Fruit fly (Drosophila melanogaster): ENCODE results near the gene SAK.

SAK gene

dm6 chr3L:21542059-21542458 lies 26.4 kb upstream of the SAK start, which contains the start of gene CG33290:
Gene CG33290, plus strand, starts transcription at chr3L:21542359.
- no peak for TF ChIP-seq CG12768 (GFP tag; optimal IDR thresholded peaks at IDR 0.05)
- TF ChIP-seq kay (GFP tag; ENCODE audit: borderline replicate concordance), result peak; percentile 39
- no peak for TF ChIP-seq Hr96 (GFP tag; optimal IDR thresholded peaks at IDR 0.05)
- TF ChIP-seq CG7045 (GFP tag; optimal IDR thresholded peaks at IDR 0.05), result no peak

- TF ChIP-seq CG7101 (tag; optimal IDR thresholded peaks at IDR 0.05) (peak; percentile 67), cic (GFP tag; optimal IDR thresholded peaks at IDR 0.05) (peak; percentile 38), ovo (GFP tag; optimal IDR thresholded peaks at IDR 0.05) (peak; percentile 66), Hr96 (GFP tag; optimal IDR thresholded peaks at IDR 0.05) (no peak), bab1 (GFP tag; optimal IDR thresholded peaks at IDR 0.05) (peak; percentile 41), tj (GFP tag; optimal IDR thresholded peaks at IDR 0.05) (peak; percentile 30), kay (GFP tag; ENCODE audit: borderline replicate concordance) (no peak), cnc (optimal IDR thresholded peaks at IDR 0.05) (no peak), CG5204 (GFP tag; optimal IDR thresholded peaks at IDR 0.05) (no peak), CG1620 (GFP tag; optimal IDR thresholded peaks at IDR 0.05) (peak; percentile 64), Crg-1 (GFP tag; optimal IDR thresholded peaks at IDR 0.05) (peak; percentile 63), CG12768 (GFP tag; optimal IDR thresholded peaks at IDR 0.05) (peak; percentile 2), Mnt (GFP tag; optimal IDR thresholded peaks at IDR 0.05) (peak; percentile 72), pad (GFP tag; optimal IDR thresholded peaks at IDR 0.05) (peak; percentile 44), toe (GFP tag; optimal IDR thresholded peaks at IDR 0.05) (no peak), CG14711 (tag; optimal IDR thresholded peaks at IDR 0.05) (peak; percentile 47), Clk (GFP tag; optimal IDR thresholded peaks at IDR 0.05) (peak; percentile 29), CG33017 (tag; optimal IDR thresholded peaks at IDR 0.05) (no peak), CG11617 (GFP tag; optimal IDR thresholded peaks at IDR 0.05) (peak; percentile 73), CG7045 (GFP tag; optimal IDR thresholded peaks at IDR 0.05) (peak; percentile 78)
Measured at dm6 chr3L:21539245-21540196, 23.8 kb upstream of the SAK start, which contains the start of the genes COX8 and VhaM9.7-b. Gene COX8, minus strand, starts transcription at chr3L:21539447. Gene VhaM9.7-b, plus strand, starts transcription at chr3L:21539862.

dm6 chr3L:21538893-21539244 lies 23.2 kb upstream of the SAK start:
- TF ChIP-seq toe (GFP tag; optimal IDR thresholded peaks at IDR 0.05) (no peak), pad (GFP tag; optimal IDR thresholded peaks at IDR 0.05) (no peak)

- no peak for TF ChIP-seq CG5204 (GFP tag; optimal IDR thresholded peaks at IDR 0.05)
- no peak for TF ChIP-seq Hr96 (GFP tag; optimal IDR thresholded peaks at IDR 0.05)
- no peak for TF ChIP-seq toe (GFP tag; optimal IDR thresholded peaks at IDR 0.05)
- no peak for TF ChIP-seq kay (GFP tag; ENCODE audit: borderline replicate concordance)
- TF ChIP-seq cnc (optimal IDR thresholded peaks at IDR 0.05), result peak; percentile 81 to 95
- TF ChIP-seq pad (GFP tag; optimal IDR thresholded peaks at IDR 0.05), result peak; percentile 50
- peak; percentile 99 for TF ChIP-seq CG14711 (tag; optimal IDR thresholded peaks at IDR 0.05)
- TF ChIP-seq Clk (GFP tag; optimal IDR thresholded peaks at IDR 0.05), result no peak
- TF ChIP-seq CG12768 (GFP tag; optimal IDR thresholded peaks at IDR 0.05), result no peak
- TF ChIP-seq CG1620 (GFP tag; optimal IDR thresholded peaks at IDR 0.05), result peak; percentile 51
- TF ChIP-seq CG33017 (tag; optimal IDR thresholded peaks at IDR 0.05), result no peak
- TF ChIP-seq CG11617 (GFP tag; optimal IDR thresholded peaks at IDR 0.05), result peak; percentile 5
- peak; percentile 19 for TF ChIP-seq Crg-1 (GFP tag; optimal IDR thresholded peaks at IDR 0.05)
- TF ChIP-seq Mnt (GFP tag; optimal IDR thresholded peaks at IDR 0.05), result peak; percentile 33
- TF ChIP-seq bab1 (GFP tag; optimal IDR thresholded peaks at IDR 0.05), result peak; percentile 70
- TF ChIP-seq ovo (GFP tag; optimal IDR thresholded peaks at IDR 0.05), result peak; percentile 86
Measured at dm6 chr3L:21536857-21537256, 21.2 kb upstream of the SAK start, which contains the start of gene Rpn10. Gene Rpn10, plus strand, starts transcription at chr3L:21537000.

dm6 chr3L:21534360-21534759 lies 18.7 kb upstream of the SAK start, which contains the start of gene ppk5:
Gene ppk5, plus strand, starts transcription at chr3L:21534660.
- TF ChIP-seq Hr96 (GFP tag; optimal IDR thresholded peaks at IDR 0.05) (no peak), cnc (optimal IDR thresholded peaks at IDR 0.05) (no peak)

- no peak for TF ChIP-seq Clk (GFP tag; optimal IDR thresholded peaks at IDR 0.05)
- TF ChIP-seq bab1 (GFP tag; optimal IDR thresholded peaks at IDR 0.05), result peak; percentile 58
Measured at dm6 chr3L:21533270-21533948, 17.7 kb upstream of the SAK start, which contains the start of gene Mkrn1. Gene Mkrn1, minus strand, starts transcription at chr3L:21533713.

DNA sequence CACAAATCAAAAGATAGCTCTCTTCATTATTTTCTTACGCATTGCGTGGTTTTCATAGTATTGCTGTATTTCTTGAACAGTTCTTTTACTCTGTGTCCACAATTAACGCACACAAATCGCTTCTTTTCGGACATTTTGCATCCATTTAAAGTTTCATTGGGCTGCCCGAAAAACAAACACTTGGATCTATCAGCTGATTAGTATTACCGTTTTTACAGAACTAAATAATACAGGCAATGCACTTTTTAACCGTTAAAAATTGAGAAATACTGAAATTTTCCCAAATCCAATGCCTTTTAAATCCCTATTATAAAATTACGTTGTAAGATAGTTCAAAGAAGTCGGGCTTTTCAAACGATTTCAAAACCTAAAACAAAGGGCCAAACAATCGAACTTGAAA lies 13.4 kb upstream of the SAK start, which contains the start of gene Arv1:
TSS of gene Arv1 (minus strand) at position 226 of the 400 bp plus-strand sequence.
- TF ChIP-seq pad (GFP tag; optimal IDR thresholded peaks at IDR 0.05) (no peak), CG33017 (tag; optimal IDR thresholded peaks at IDR 0.05) (no peak), bab1 (GFP tag; optimal IDR thresholded peaks at IDR 0.05) (peak; percentile 28), CG7045 (GFP tag; optimal IDR thresholded peaks at IDR 0.05) (no peak), kay (GFP tag; ENCODE audit: borderline replicate concordance) (peak; percentile 91), CG14711 (tag; optimal IDR thresholded peaks at IDR 0.05) (no peak), tj (GFP tag; optimal IDR thresholded peaks at IDR 0.05) (no peak), Clk (GFP tag; optimal IDR thresholded peaks at IDR 0.05) (no peak), toe (GFP tag; optimal IDR thresholded peaks at IDR 0.05) (no peak), cnc (optimal IDR thresholded peaks at IDR 0.05) (no peak), CG5204 (GFP tag; optimal IDR thresholded peaks at IDR 0.05) (no peak)

Data from whole organism, adult.